Worm (Caenorhabditis elegans) whole organism, young adult: ENCODE measurements around the gene M176.4.
A peak's percentile ranks its signal among the peaks of the same experiment; 100 is the strongest.

Source experiments
- F22D6.2 ChIP-seq: sonication (generic microtip); optimal IDR thresholded peaks from 2 replicates; lab custom pipeline; 2016; ENCODE audit warnings: mild to moderate bottlenecking, missing genetic modification characterization, missing compliant biosample characterization
- F37B4.10 ChIP-seq: fragments of 200-800 bp; sonication (Bioruptor generic); IDR thresholded peaks from 2 replicates; pipeline ENCODE4 v1.3.6; 2022; ENCODE audit warnings: missing genetic modification characterization, missing compliant biosample characterization
- F39B2.1 ChIP-seq: fragments of 200-800 bp; sonication (Bioruptor generic); IDR thresholded peaks from 2 replicates; pipeline ENCODE4 v1.3.6; 2022; ENCODE audit warnings: missing genetic modification reagents, missing genetic modification characterization, missing compliant biosample characterization
- F49E8.2 ChIP-seq: sonication (generic microtip); optimal IDR thresholded peaks from 3 replicates; lab custom pipeline; 2017; ENCODE audit warnings: missing genetic modification characterization, mild to moderate bottlenecking, missing compliant biosample characterization, antibody characterized with exemption, moderate library complexity; ENCODE audit not compliant: insufficient read depth
- K12H6.12 ChIP-seq: fragments of 200-800 bp; sonication (Bioruptor generic); optimal IDR thresholded peaks from 2 replicates; lab custom pipeline; 2018; ENCODE audit warnings: mild to moderate bottlenecking, missing genetic modification characterization, missing compliant biosample characterization
- Y67H2A.10 ChIP-seq: fragments of 200-800 bp; sonication (Bioruptor generic); conservative IDR thresholded peaks from 2 replicates; pipeline ENCODE4 v1.3.6; 2022; ENCODE audit warnings: missing genetic modification reagents, missing genetic modification characterization, missing compliant biosample characterization
- Y79H2A.3 ChIP-seq: fragments of 200-800 bp; sonication (Bioruptor generic); conservative IDR thresholded peaks from 2 replicates; pipeline ENCODE4 v1.3.6; 2022; ENCODE audit warnings: missing genetic modification reagents, missing genetic modification characterization, missing compliant biosample characterization
- Y95B8A.8 ChIP-seq: fragments of 200-800 bp; sonication (Bioruptor generic); IDR thresholded peaks from 2 replicates; pipeline ENCODE4 v1.3.6; 2022; ENCODE audit warnings: missing genetic modification reagents, missing genetic modification characterization, missing compliant biosample characterization
- ZK185.1 ChIP-seq: sonication (generic microtip); optimal IDR thresholded peaks from 2 replicates; lab custom pipeline; 2016; ENCODE audit warnings: mild to moderate bottlenecking, missing genetic modification characterization, missing compliant biosample characterization; ENCODE audit not compliant: poor library complexity, severe bottlenecking
- akir-1 ChIP-seq: fragments of 200-800 bp; sonication (Bioruptor generic); optimal IDR thresholded peaks from 2 replicates; lab custom pipeline; 2018; ENCODE audit warnings: mild to moderate bottlenecking, missing genetic modification characterization, moderate library complexity, missing compliant biosample characterization
- aptf-2 ChIP-seq: fragments of 200-800 bp; sonication (Bioruptor generic); conservative IDR thresholded peaks from 2 replicates; pipeline ENCODE4 v1.3.6; 2022; ENCODE audit warnings: missing genetic modification reagents, missing genetic modification characterization, missing compliant biosample characterization
- atf-7 ChIP-seq: sonication (generic microtip); optimal IDR thresholded peaks from 2 replicates; lab custom pipeline; 2017; ENCODE audit warnings: mild to moderate bottlenecking, missing genetic modification characterization, missing compliant biosample characterization
- attf-5 ChIP-seq: fragments of 200-800 bp; sonication (Bioruptor generic); optimal IDR thresholded peaks from 2 replicates; lab custom pipeline; 2018; ENCODE audit warnings: mild to moderate bottlenecking, missing genetic modification characterization, missing compliant biosample characterization
- bed-2 ChIP-seq: fragments of 200-800 bp; sonication (Bioruptor generic); IDR thresholded peaks from 2 replicates; pipeline ENCODE4 v1.3.6; 2022; ENCODE audit warnings: missing genetic modification reagents, missing genetic modification characterization, missing compliant biosample characterization
- cebp-1 ChIP-seq, 2 experiments: fragments of 200-800 bp in 1 of 2; sonication (Bioruptor generic) in 1 of 2; sonication (generic microtip) in 1 of 2; IDR thresholded peaks in 1 of 2; optimal IDR thresholded peaks in 1 of 2; 2 replicates each; pipeline versions ENCODE4 v1.3.6 to Lab custom; 2017 to 2022; ENCODE audit warnings: missing compliant biosample characterization in 2 of 2, missing genetic modification characterization in 2 of 2, mild to moderate bottlenecking in 1 of 2, missing genetic modification reagents in 1 of 2, moderate library complexity in 1 of 2
- cebp-2 ChIP-seq: fragments of 200-800 bp; sonication (Bioruptor generic); IDR thresholded peaks from 2 replicates; pipeline ENCODE4 v1.3.6; 2022; ENCODE audit warnings: missing genetic modification characterization, missing compliant biosample characterization
- ceh-100 ChIP-seq: fragments of 200-800 bp; sonication (Bioruptor generic); IDR thresholded peaks from 2 replicates; pipeline ENCODE4 v1.3.6; 2022; ENCODE audit warnings: missing genetic modification reagents, missing genetic modification characterization, missing compliant biosample characterization
- ceh-40 ChIP-seq: fragments of 200-800 bp; sonication (Bioruptor generic); IDR thresholded peaks from 2 replicates; pipeline ENCODE4 v1.3.6; 2022; ENCODE audit warnings: missing genetic modification characterization, missing compliant biosample characterization
- ceh-58 ChIP-seq: fragments of 200-800 bp; sonication (Bioruptor generic); IDR thresholded peaks from 2 replicates; pipeline ENCODE4 v1.3.6; 2022; ENCODE audit warnings: missing genetic modification characterization, missing compliant biosample characterization
- chd-7 ChIP-seq: sonication (generic microtip); optimal IDR thresholded peaks from 2 replicates; lab custom pipeline; 2016; ENCODE audit warnings: mild to moderate bottlenecking, missing genetic modification characterization, moderate library complexity, missing compliant biosample characterization
- dox-1 ChIP-seq: fragments of 200-800 bp; sonication (Bioruptor generic); IDR thresholded peaks from 2 replicates; pipeline ENCODE4 v1.3.6; 2022; ENCODE audit warnings: missing genetic modification reagents, missing genetic modification characterization, missing compliant biosample characterization
- efl-1 ChIP-seq: fragments of 150-350 bp; optimal IDR thresholded peaks from 2 replicates; lab custom pipeline; 2014; ENCODE audit warnings: missing biosample characterization, missing genetic modification reagents, missing genetic modification characterization
- egl-44 ChIP-seq: fragments of 200-800 bp; sonication (Bioruptor generic); IDR thresholded peaks from 2 replicates; pipeline ENCODE4 v1.3.6; 2022; ENCODE audit warnings: missing genetic modification reagents, missing genetic modification characterization, missing compliant biosample characterization
- fkh-3 ChIP-seq: sonication (generic microtip); optimal IDR thresholded peaks from 2 replicates; lab custom pipeline; 2016; ENCODE audit warnings: mild to moderate bottlenecking, missing genetic modification characterization, missing compliant biosample characterization
- him-1 ChIP-seq: sonication (generic microtip); optimal IDR thresholded peaks from 2 replicates; lab custom pipeline; 2016; ENCODE audit warnings: missing genotype, missing genetic modification reagents, missing genetic modification characterization, missing compliant biosample characterization
- hlh-12 ChIP-seq: sonication (generic microtip); optimal IDR thresholded peaks from 2 replicates; lab custom pipeline; 2016; ENCODE audit warnings: missing genetic modification characterization, missing compliant biosample characterization
- hmg-20 ChIP-seq: fragments of 200-800 bp; sonication (Bioruptor generic); IDR thresholded peaks from 2 replicates; pipeline ENCODE4 v1.3.6; 2022; ENCODE audit warnings: missing genetic modification reagents, missing genetic modification characterization, missing compliant biosample characterization
- lag-1 ChIP-seq: fragments of 200-800 bp; sonication (Bioruptor generic); IDR thresholded peaks from 2 replicates; pipeline ENCODE4 v1.3.6; 2022; ENCODE audit warnings: missing genetic modification reagents, missing genetic modification characterization, missing compliant biosample characterization
- let-607 ChIP-seq, 2 experiments: fragments of 200-800 bp in 1 of 2; sonication (Bioruptor generic) in 1 of 2; sonication (generic microtip) in 1 of 2; optimal IDR thresholded peaks; 2 replicates each; lab custom pipeline; 2016 to 2018; ENCODE audit warnings: mild to moderate bottlenecking in 2 of 2, missing compliant biosample characterization in 2 of 2, missing genetic modification characterization in 2 of 2, moderate library complexity in 2 of 2, missing genotype in 1 of 2
- lir-1 ChIP-seq: fragments of 200-800 bp; sonication (Bioruptor generic); conservative IDR thresholded peaks from 2 replicates; pipeline ENCODE4 v1.3.6; 2022; ENCODE audit warnings: missing genetic modification reagents, missing genetic modification characterization, missing compliant biosample characterization
- lsl-1 ChIP-seq: fragments of 200-800 bp; sonication (Bioruptor generic); optimal IDR thresholded peaks from 2 replicates; lab custom pipeline; 2018; ENCODE audit warnings: mild to moderate bottlenecking, missing genetic modification characterization, moderate library complexity, missing compliant biosample characterization
- lsy-27 ChIP-seq: sonication (generic microtip); optimal IDR thresholded peaks from 2 replicates; lab custom pipeline; 2017; ENCODE audit warnings: missing genetic modification characterization, mild to moderate bottlenecking, missing compliant biosample characterization, antibody characterized with exemption, missing genotype, borderline replicate concordance; ENCODE audit not compliant: insufficient read depth
- madf-6 ChIP-seq: fragments of 200-800 bp; sonication (Bioruptor generic); IDR thresholded peaks from 2 replicates; pipeline ENCODE4 v1.3.6; 2022; ENCODE audit warnings: missing genetic modification reagents, missing genetic modification characterization, missing compliant biosample characterization
- nfya-2 ChIP-seq: fragments of 200-800 bp; sonication (Bioruptor generic); IDR thresholded peaks from 2 replicates; pipeline ENCODE4 v1.3.6; 2022; ENCODE audit warnings: missing genetic modification reagents, missing genetic modification characterization, missing compliant biosample characterization
- nhr-80 ChIP-seq: sonication (generic microtip); optimal IDR thresholded peaks from 2 replicates; lab custom pipeline; 2016; ENCODE audit warnings: missing genetic modification characterization, missing compliant biosample characterization
- nhr-90 ChIP-seq: sonication (generic microtip); optimal IDR thresholded peaks from 2 replicates; lab custom pipeline; 2016; ENCODE audit warnings: missing genotype, mild to moderate bottlenecking, missing genetic modification characterization, missing compliant biosample characterization
- pbrm-1 ChIP-seq: fragments of 200-800 bp; sonication (Bioruptor generic); IDR thresholded peaks from 2 replicates; pipeline ENCODE4 v1.3.6; 2022; ENCODE audit warnings: missing genetic modification reagents, missing genetic modification characterization, missing compliant biosample characterization
- rcor-1 ChIP-seq: fragments of 200-800 bp; sonication (Bioruptor generic); IDR thresholded peaks from 2 replicates; pipeline ENCODE4 v1.3.6; 2022; ENCODE audit warnings: missing genetic modification reagents, missing genetic modification characterization, missing compliant biosample characterization
- rpc-1 ChIP-seq, 2 experiments: fragments of 150-350 bp in 1 of 2; sonication (generic microtip) in 1 of 2; optimal IDR thresholded peaks; 2 replicates each; lab custom pipeline; 2014 to 2018; ENCODE audit warnings: missing biosample characterization in 1 of 2, missing genetic modification characterization in 1 of 2, missing genetic modification reagents in 1 of 2, missing genotype in 1 of 2
- zim-3 ChIP-seq: sonication (generic microtip); optimal IDR thresholded peaks from 2 replicates; lab custom pipeline; 2017; ENCODE audit warnings: mild to moderate bottlenecking, missing genetic modification characterization, moderate library complexity, missing compliant biosample characterization
- ztf-18 ChIP-seq: sonication (generic microtip); optimal IDR thresholded peaks from 2 replicates; lab custom pipeline; 2016; ENCODE audit warnings: missing genotype, mild to moderate bottlenecking, missing genetic modification characterization, missing compliant biosample characterization

Gene M176.4

ce11 chrII:9411497-9411896 lies 6.7 kb upstream of the M176.4 start, which contains the start of gene M176.9:
Gene M176.9, minus strand, starts transcription at chrII:9411597.
- TF ChIP-seq ztf-18 (tag; lab: Kevin White, UChicago) (no peak), rcor-1 (no peak), nhr-90 (tag; lab: Kevin White, UChicago) (no peak), nfya-2 (no peak), Y67H2A.10 (GFP tag; lab: Robert Waterston, UW) (no peak), dox-1 (GFP tag; lab: Robert Waterston, UW) (no peak), K12H6.12 (tag; lab: Kevin White, UChicago) (no peak), ceh-40 (GFP tag; lab: Robert Waterston, UW) (no peak)

- peak; percentile 49 for TF ChIP-seq nhr-80 (tag; lab: Kevin White, UChicago)
- TF ChIP-seq pbrm-1 (GFP tag; lab: Robert Waterston, UW) = no peak
- TF ChIP-seq lag-1 = no peak
- TF ChIP-seq ceh-58 = no peak
- no peak for TF ChIP-seq Y79H2A.3 (GFP tag; lab: Robert Waterston, UW)
Observed at ce11 chrII:9412086-9412608, 6.0 kb upstream of the M176.4 start, which contains the start of gene arrd-3. Gene arrd-3, plus strand, starts transcription at chrII:9412558.

- TF ChIP-seq let-607 (tag; optimal IDR thresholded peaks at IDR 0.05; lab: Kevin White, UChicago) (no peak), fkh-3 (tag; lab: Kevin White, UChicago) (no peak), cebp-1 (GFP tag; IDR thresholded peaks at IDR 0.05; lab: Robert Waterston, UW) (no peak), cebp-1 (tag; optimal IDR thresholded peaks at IDR 0.05; lab: Kevin White, UChicago) (peak; percentile 55), lir-1 (GFP tag; lab: Robert Waterston, UW) (no peak), rcor-1 (peak; percentile 33; the same call in 1 of the 2 replicates), madf-6 (peak; percentile 51), hmg-20 (GFP tag; lab: Robert Waterston, UW) (no peak), attf-5 (GFP tag; lab: Kevin White, UChicago) (peak; percentile 32), ZK185.1 (peak; percentile 25), nhr-80 (tag; lab: Kevin White, UChicago) (peak; percentile 74), him-1 (tag; lab: Kevin White, UChicago) (no peak), rpc-1 (optimal IDR thresholded peaks at IDR 0.05; lab: Kevin White, UChicago) (no peak), rpc-1 (tag; optimal IDR thresholded peaks at IDR 0.05; lab: Kevin White, UChicago) (no peak), zim-3 (no peak), ztf-18 (tag; lab: Kevin White, UChicago) (peak; percentile 93), akir-1 (GFP tag; lab: Kevin White, UChicago) (no peak), atf-7 (tag; lab: Kevin White, UChicago) (no peak), F22D6.2 (tag; lab: Kevin White, UChicago) (no peak), efl-1 (peak; percentile 7), K12H6.12 (tag; lab: Kevin White, UChicago) (no peak), aptf-2 (GFP tag; lab: Robert Waterston, UW) (no peak), F39B2.1 (GFP tag; lab: Robert Waterston, UW) (no peak), pbrm-1 (GFP tag; lab: Robert Waterston, UW) (no peak), lag-1 (no peak), bed-2 (GFP tag; lab: Robert Waterston, UW) (no peak), chd-7 (tag; lab: Kevin White, UChicago) (no peak), cebp-2 (GFP tag; lab: Robert Waterston, UW) (no peak), hlh-12 (tag; lab: Kevin White, UChicago) (no peak), F37B4.10 (GFP tag; lab: Robert Waterston, UW) (no peak), ceh-100 (no peak), Y95B8A.8 (GFP tag; lab: Robert Waterston, UW) (no peak), lsl-1 (GFP tag; lab: Kevin White, UChicago) (peak; percentile 22), egl-44 (GFP tag; lab: Robert Waterston, UW) (no peak), lsy-27 (tag; lab: Kevin White, UChicago) (no peak), F49E8.2 (no peak)
Observed at ce11 chrII:9416381-9417276, 1.5 kb upstream of the M176.4 start, which contains the start of the genes gss-1 and chch-3. Gene gss-1, minus strand, starts transcription at chrII:9416431. Gene chch-3, plus strand, starts transcription at chrII:9417013.
